Worm (Caenorhabditis elegans) whole organism, L2 larva: ENCODE results near the gene W10G11.1.

Experiments used
- egl-27 ChIP-seq: sonication (generic microtip); optimal IDR thresholded peaks from 3 replicates; lab custom pipeline; 2017; ENCODE audit warnings: missing biosample characterization, missing genetic modification reagents, missing genetic modification characterization
- nhr-11 ChIP-seq: fragments of 150-350 bp; optimal IDR thresholded peaks from 2 replicates; lab custom pipeline; 2014; ENCODE audit warnings: missing biosample characterization, missing genetic modification characterization
- nhr-237 ChIP-seq: fragments of 150-350 bp; optimal IDR thresholded peaks from 2 replicates; lab custom pipeline; 2014; ENCODE audit warnings: missing biosample characterization, missing genetic modification characterization
- snpc-4 ChIP-seq: fragments of 150-350 bp; optimal IDR thresholded peaks from 2 replicates; lab custom pipeline; 2014; ENCODE audit warnings: missing biosample characterization, missing genetic modification characterization

- TF ChIP-seq egl-27 (tag; lab: Kevin White, UChicago) (no peak), snpc-4 (no peak), nhr-11 (tag; lab: Kevin White, UChicago) (no peak), nhr-237 (tag; lab: Kevin White, UChicago) (no peak)
These were observed 20.3 kb downstream of the W10G11.1 start for ce11 chrII:3540151-3540550.
